Worm (Caenorhabditis elegans): ENCODE data around the gene bbs-2.

Gene bbs-2

ce11 chrIV:7909455-7910141 lies 24.2 kb upstream of the bbs-2 start:
- TF ChIP-seq hlh-30 (tag; optimal IDR thresholded peaks at IDR 0.05; ENCODE audit: insufficient read depth) (peak; percentile 64), mep-1 (tag; optimal IDR thresholded peaks at IDR 0.05) (peak; percentile 31), fkh-10 (GFP tag; optimal IDR thresholded peaks at IDR 0.05) (no peak), rbr-2 (tag; optimal IDR thresholded peaks at IDR 0.05) (peak; percentile 21), unc-130 (GFP tag; optimal IDR thresholded peaks at IDR 0.05) (no peak), hmg-1.1 (GFP tag; IDR thresholded peaks at IDR 0.05) (0 out of 2 replicates have a peak, but pooled peaks have one; percentile 33), lin-38 (GFP tag; IDR thresholded peaks at IDR 0.05) (peak; percentile 16; the same call in 1 of the 2 replicates), nhr-111 (GFP tag; optimal IDR thresholded peaks at IDR 0.05) (no peak), T20F7.1 (GFP tag; optimal IDR thresholded peaks at IDR 0.05) (peak; percentile 14), vab-7 (GFP tag; IDR thresholded peaks at IDR 0.05) (0 out of 2 replicates have a peak, but pooled peaks have one; percentile 14), snpc-1.2 (GFP tag; IDR thresholded peaks at IDR 0.05) (0 out of 2 replicates have a peak, but pooled peaks have one; percentile 28), zip-11 (GFP tag; IDR thresholded peaks at IDR 0.05) (no peak), skn-1 (tag; optimal IDR thresholded peaks at IDR 0.05) (no peak), lsy-2 (tag; optimal IDR thresholded peaks at IDR 0.05) (peak in 1 of 2 experiments; percentile 52), set-16 (GFP tag; IDR thresholded peaks at IDR 0.05) (peak; percentile 21; the same call in 1 of the 2 replicates), mes-2 (tag; optimal IDR thresholded peaks at IDR 0.05; ENCODE audit: poor library complexity, severe bottlenecking) (peak; percentile 45), madf-9 (GFP tag; conservative IDR thresholded peaks at IDR 0.05) (no peak), ztf-7 (tag; optimal IDR thresholded peaks at IDR 0.05) (no peak), Y75B8A.6 (GFP tag; IDR thresholded peaks at IDR 0.05) (no peak), dve-1 (tag; optimal IDR thresholded peaks at IDR 0.05; ENCODE audit: insufficient read depth) (peak; percentile 2)

ce11 chrIV:7910197-7910735 lies 23.6 kb upstream of the bbs-2 start, which contains the start of the genes npp-27 and ntl-4:
Gene npp-27, minus strand, starts transcription at chrIV:7910247.
Gene ntl-4, plus strand, starts transcription at chrIV:7910575.
- TF ChIP-seq hif-1 (tag; optimal IDR thresholded peaks at IDR 0.05): peak in 1 of 2 experiments; percentile 15
- peak; percentile 3 for TF ChIP-seq dve-1 (tag; optimal IDR thresholded peaks at IDR 0.05; ENCODE audit: insufficient read depth)
- TF ChIP-seq tag-97 (GFP tag; IDR thresholded peaks at IDR 0.05): no peak
- peak; percentile 40 for TF ChIP-seq mxl-3 (GFP tag; optimal IDR thresholded peaks at IDR 0.05)
- TF ChIP-seq lsy-2 (tag; optimal IDR thresholded peaks at IDR 0.05): peak in 1 of 2 experiments; percentile 60
- no peak for TF ChIP-seq snpc-4 (tag; optimal IDR thresholded peaks at IDR 0.05)
- 0 out of 2 replicates have a peak, but pooled peaks have one; percentile 5 for TF ChIP-seq dmd-6 (GFP tag; IDR thresholded peaks at IDR 0.05)
- TF ChIP-seq hlh-11 (tag; optimal IDR thresholded peaks at IDR 0.05): peak; percentile 18
- TF ChIP-seq T26A8.4 (GFP tag; IDR thresholded peaks at IDR 0.05): peak; percentile 11; the same call in 1 of the 2 replicates
- TF ChIP-seq mep-1 (tag; optimal IDR thresholded peaks at IDR 0.05): peak; percentile 4
- TF ChIP-seq hlh-30 (tag; optimal IDR thresholded peaks at IDR 0.05; ENCODE audit: insufficient read depth): peak; percentile 75
- no peak for TF ChIP-seq nhr-102 (tag; optimal IDR thresholded peaks at IDR 0.05)
- no peak for TF ChIP-seq lin-15B (tag; optimal IDR thresholded peaks at IDR 0.05)
- TF ChIP-seq mes-2 (tag; optimal IDR thresholded peaks at IDR 0.05; ENCODE audit: poor library complexity, severe bottlenecking): peak; percentile 8
- TF ChIP-seq hmg-1.1 (GFP tag; IDR thresholded peaks at IDR 0.05): 0 out of 2 replicates have a peak, but pooled peaks have one; percentile 27
- TF ChIP-seq mdl-1 (tag; optimal IDR thresholded peaks at IDR 0.05): peak in 1 of 2 experiments; percentile 6
- 0 out of 2 replicates have a peak, but pooled peaks have one; percentile 43 for TF ChIP-seq ctbp-1 (GFP tag; IDR thresholded peaks at IDR 0.05)
- no peak for TF ChIP-seq daf-16 (GFP tag; optimal IDR thresholded peaks at IDR 0.05)
- TF ChIP-seq daf-16 (tag; optimal IDR thresholded peaks at IDR 0.05): peak; percentile 42
- TF ChIP-seq spr-1 (tag; optimal IDR thresholded peaks at IDR 0.05): no peak

ce11 chrIV:7914991-7915390 lies 18.8 kb upstream of the bbs-2 start, which contains the start of gene C49H3.4:
Gene C49H3.4, plus strand, starts transcription at chrIV:7915291.
- peak; percentile 69 for TF ChIP-seq aha-1 (tag)
- peak; percentile 38 for TF ChIP-seq ama-1 (optimal IDR thresholded peaks at IDR 0.05)
- no peak for TF ChIP-seq daf-16 (GFP tag; optimal IDR thresholded peaks at IDR 0.05)
- TF ChIP-seq daf-16 (tag; optimal IDR thresholded peaks at IDR 0.05): no peak
- no peak for TF ChIP-seq ztf-7 (tag; optimal IDR thresholded peaks at IDR 0.05)
- TF ChIP-seq T20F7.1 (GFP tag; optimal IDR thresholded peaks at IDR 0.05): peak; percentile 8
